Fruit fly (Drosophila melanogaster) whole organism, embryonic: ENCODE measurements around the gene CecB.
A peak's percentile ranks its signal among the peaks of the same experiment; 100 is the strongest.

Source experiments
- B-H1 ChIP-seq: fragments of 200-800 bp; sonication (Bioruptor generic); IDR thresholded peaks from 3 replicates; pipeline ENCODE4 v1.3.6; 2022; ENCODE audit warnings: missing biosample characterization, missing genetic modification characterization
- Blimp-1 ChIP-seq: fragments of 200-800 bp; sonication (Bioruptor generic); optimal IDR thresholded peaks from 3 replicates; lab custom pipeline; 2018; ENCODE audit warnings: missing biosample characterization, missing genetic modification characterization, mild to moderate bottlenecking, moderate library complexity, missing genetic modification reagents
- BtbVII ChIP-seq: fragments of 200-800 bp; sonication (Bioruptor generic); optimal IDR thresholded peaks from 3 replicates; lab custom pipeline; 2017; ENCODE audit warnings: missing biosample characterization, mild to moderate bottlenecking, missing genetic modification characterization
- CG11398 ChIP-seq: fragments of 200-800 bp; sonication (Bioruptor generic); optimal IDR thresholded peaks from 2 replicates; lab custom pipeline; 2016; ENCODE audit warnings: missing biosample characterization, missing genetic modification characterization
- CG11504 ChIP-seq: fragments of 200-800 bp; sonication (Bioruptor generic); optimal IDR thresholded peaks from 3 replicates; lab custom pipeline; 2019; ENCODE audit warnings: missing biosample characterization, mild to moderate bottlenecking, missing genetic modification characterization, moderate library complexity
- CG12071 ChIP-seq: fragments of 200-800 bp; sonication (Bioruptor generic); optimal IDR thresholded peaks from 3 replicates; lab custom pipeline; 2018; ENCODE audit warnings: missing biosample characterization, mild to moderate bottlenecking, missing genetic modification characterization
- CG12659 ChIP-seq: fragments of 200-800 bp; sonication (Bioruptor generic); optimal IDR thresholded peaks from 3 replicates; lab custom pipeline; 2017; ENCODE audit warnings: mild to moderate bottlenecking, missing biosample characterization, missing genetic modification reagents, missing genetic modification characterization
- CG14965 ChIP-seq: fragments of 200-800 bp; sonication (Bioruptor generic); optimal IDR thresholded peaks from 2 replicates; lab custom pipeline; 2016; ENCODE audit warnings: missing biosample characterization, missing genetic modification characterization, borderline replicate concordance
- CG16779 ChIP-seq: fragments of 200-800 bp; sonication (Bioruptor generic); IDR thresholded peaks from 2 replicates; pipeline ENCODE4 v1.3.6; 2022; ENCODE audit warnings: missing biosample characterization, missing genetic modification characterization
- CG17186 ChIP-seq: fragments of 200-800 bp; sonication (Bioruptor generic); optimal IDR thresholded peaks from 3 replicates; lab custom pipeline; 2017; ENCODE audit warnings: missing biosample characterization, missing genetic modification reagents, missing genetic modification characterization
- CG17568 ChIP-seq: fragments of 200-800 bp; sonication (Bioruptor generic); optimal IDR thresholded peaks from 2 replicates; lab custom pipeline; 2018; ENCODE audit warnings: missing biosample characterization, mild to moderate bottlenecking, missing genetic modification characterization, moderate library complexity
- CG2678 ChIP-seq: fragments of 200-800 bp; sonication (Bioruptor generic); optimal IDR thresholded peaks from 3 replicates; lab custom pipeline; 2019; ENCODE audit warnings: missing biosample characterization, mild to moderate bottlenecking, missing genetic modification characterization, moderate library complexity
- CG3163 ChIP-seq: fragments of 200-800 bp; sonication (Bioruptor generic); optimal IDR thresholded peaks from 3 replicates; lab custom pipeline; 2016; ENCODE audit warnings: missing biosample characterization, missing genetic modification characterization
- CG4360 ChIP-seq: fragments of 200-800 bp; sonication (Bioruptor generic); IDR thresholded peaks from 2 replicates; pipeline ENCODE4 v1.3.6; 2022; ENCODE audit warnings: missing biosample characterization, missing genetic modification characterization
- CG43689 ChIP-seq: fragments of 200-800 bp; sonication (Bioruptor generic); IDR thresholded peaks from 2 replicates; pipeline ENCODE4 v1.3.6; 2022; ENCODE audit warnings: missing biosample characterization, missing genetic modification characterization
- CG6689 ChIP-seq: fragments of 200-800 bp; sonication (Bioruptor generic); IDR thresholded peaks from 2 replicates; pipeline ENCODE4 v1.3.6; 2022; ENCODE audit warnings: missing biosample characterization, missing genetic modification characterization
- Deaf1 ChIP-seq: fragments of 200-800 bp; optimal IDR thresholded peaks from 3 replicates; lab custom pipeline; 2019; ENCODE audit warnings: missing biosample characterization, mild to moderate bottlenecking, missing genetic modification characterization, moderate library complexity
- Dip3 ChIP-seq: fragments of 200-800 bp; sonication (Bioruptor generic); optimal IDR thresholded peaks from 3 replicates; lab custom pipeline; 2016; ENCODE audit warnings: missing biosample characterization, missing genetic modification characterization
- HLH3B ChIP-seq: fragments of 200-800 bp; sonication (Bioruptor generic); IDR thresholded peaks from 2 replicates; pipeline ENCODE4 v1.3.6; 2022; ENCODE audit warnings: missing biosample characterization, missing genetic modification characterization
- HmgZ ChIP-seq: fragments of 200-800 bp; sonication (Bioruptor generic); optimal IDR thresholded peaks from 2 replicates; lab custom pipeline; 2018; ENCODE audit warnings: missing biosample characterization, mild to moderate bottlenecking, missing genetic modification characterization
- MESR4 ChIP-seq: fragments of 200-800 bp; sonication (Bioruptor generic); optimal IDR thresholded peaks from 2 replicates; lab custom pipeline; 2018; ENCODE audit warnings: missing biosample characterization, mild to moderate bottlenecking, missing genetic modification characterization, moderate library complexity
- Mrtf ChIP-seq: fragments of 200-800 bp; sonication (Bioruptor generic); IDR thresholded peaks from 3 replicates; pipeline ENCODE4 v1.3.6; 2022; ENCODE audit warnings: missing biosample characterization, missing genetic modification characterization
- Nf-YA ChIP-seq: fragments of 200-800 bp; sonication (Bioruptor generic); IDR thresholded peaks from 2 replicates; pipeline ENCODE4 v1.3.6; 2022; ENCODE audit warnings: missing biosample characterization, missing genetic modification characterization
- Oaz ChIP-seq: fragments of 200-800 bp; sonication (Bioruptor generic); IDR thresholded peaks from 2 replicates; pipeline ENCODE4 v1.3.6; 2022; ENCODE audit warnings: missing biosample characterization, missing genetic modification characterization
- Poxn ChIP-seq: fragments of 200-800 bp; sonication (Bioruptor generic); IDR thresholded peaks from 2 replicates; pipeline ENCODE4 v1.3.6; 2022; ENCODE audit warnings: missing biosample characterization, missing genetic modification characterization
- Side ChIP-seq: fragments of 200-800 bp; sonication (Bioruptor generic); optimal IDR thresholded peaks from 2 replicates; lab custom pipeline; 2016; ENCODE audit warnings: missing biosample characterization, missing genetic modification characterization
- Six4 ChIP-seq: fragments of 200-800 bp; sonication (Bioruptor generic); optimal IDR thresholded peaks from 2 replicates; lab custom pipeline; 2016; ENCODE audit warnings: missing biosample characterization, missing genetic modification characterization
- amos ChIP-seq: fragments of 200-800 bp; sonication (Bioruptor generic); IDR thresholded peaks from 2 replicates; pipeline ENCODE4 v1.3.6; 2022; ENCODE audit warnings: missing biosample characterization, missing genetic modification characterization; ENCODE audit not compliant: partially characterized antibody
- btn ChIP-seq: fragments of 200-800 bp; sonication (Bioruptor generic); optimal IDR thresholded peaks from 2 replicates; lab custom pipeline; 2016; ENCODE audit warnings: missing biosample characterization, missing genetic modification characterization
- cas ChIP-seq: fragments of 200-800 bp; sonication (Bioruptor generic); IDR thresholded peaks from 2 replicates; pipeline ENCODE4 v1.3.6; 2022; ENCODE audit warnings: missing biosample characterization, missing genetic modification characterization
- caup ChIP-seq: fragments of 200-800 bp; sonication (Bioruptor generic); optimal IDR thresholded peaks from 3 replicates; lab custom pipeline; 2017; ENCODE audit warnings: missing biosample characterization, mild to moderate bottlenecking, missing genetic modification characterization, moderate library complexity; ENCODE audit not compliant: severe bottlenecking
- dmrt99B ChIP-seq: fragments of 200-800 bp; sonication (Bioruptor generic); optimal IDR thresholded peaks from 2 replicates; lab custom pipeline; 2018; ENCODE audit warnings: missing biosample characterization, mild to moderate bottlenecking, missing genetic modification characterization, moderate library complexity
- dpn ChIP-seq, 2 experiments: fragments of 200-800 bp; sonication (Bioruptor generic); optimal IDR thresholded peaks; 3 replicates each; lab custom pipeline; 2016; ENCODE audit warnings: missing biosample characterization in 2 of 2, missing genetic modification characterization in 2 of 2
- gce ChIP-seq: fragments of 200-800 bp; sonication (Bioruptor generic); IDR thresholded peaks from 3 replicates; pipeline ENCODE4 v1.3.6; 2022; ENCODE audit warnings: missing biosample characterization, missing genetic modification characterization
- gcm2 ChIP-seq: fragments of 200-800 bp; sonication (Bioruptor generic); optimal IDR thresholded peaks from 2 replicates; lab custom pipeline; 2016; ENCODE audit warnings: missing biosample characterization, missing genetic modification characterization
- grn ChIP-seq: fragments of 200-800 bp; sonication (Bioruptor generic); optimal IDR thresholded peaks from 3 replicates; lab custom pipeline; 2017; ENCODE audit warnings: missing biosample characterization, missing genetic modification characterization
- hkb ChIP-seq, 2 experiments: fragments of 200-800 bp in 1 of 2; fragments of >200 bp in 1 of 2; sonication (Bioruptor generic) in 1 of 2; IDR thresholded peaks in 1 of 2; optimal IDR thresholded peaks in 1 of 2; 2 replicates each; pipeline versions ENCODE4 v1.3.6 to Lab custom; 2017 to 2022; ENCODE audit warnings: missing biosample characterization in 1 of 2, missing genetic modification characterization in 1 of 2
- klu ChIP-seq: fragments of 200-800 bp; sonication (Bioruptor generic); IDR thresholded peaks from 2 replicates; pipeline ENCODE4 v1.3.6; 2022; ENCODE audit warnings: missing biosample characterization, missing genetic modification characterization
- kni ChIP-seq: fragments of 200-800 bp; sonication (Bioruptor generic); optimal IDR thresholded peaks from 3 replicates; lab custom pipeline; 2017; ENCODE audit warnings: mild to moderate bottlenecking, missing biosample characterization, missing genetic modification reagents, missing genetic modification characterization
- lbe ChIP-seq: fragments of 200-800 bp; sonication (Bioruptor generic); optimal IDR thresholded peaks from 2 replicates; lab custom pipeline; 2016; ENCODE audit warnings: missing biosample characterization, mild to moderate bottlenecking, missing genetic modification characterization
- nerfin-2 ChIP-seq: fragments of 200-800 bp; sonication (Bioruptor generic); IDR thresholded peaks from 2 replicates; pipeline ENCODE4 v1.3.6; 2022; ENCODE audit warnings: missing biosample characterization, missing genetic modification characterization; ENCODE audit not compliant: partially characterized antibody
- peb ChIP-seq: fragments of 200-800 bp; sonication (Bioruptor generic); IDR thresholded peaks from 2 replicates; pipeline ENCODE4 v1.3.6; 2022; ENCODE audit warnings: missing biosample characterization, missing genetic modification characterization
- pho ChIP-seq: fragments of 200-800 bp; sonication (Bioruptor generic); optimal IDR thresholded peaks from 2 replicates; lab custom pipeline; 2016; ENCODE audit warnings: missing biosample characterization, missing genetic modification characterization
- repo ChIP-seq: fragments of 200-800 bp; sonication (Bioruptor generic); optimal IDR thresholded peaks from 2 replicates; lab custom pipeline; 2016; ENCODE audit warnings: missing biosample characterization, missing genetic modification characterization
- sd ChIP-seq: fragments of 200-800 bp; sonication (Bioruptor generic); optimal IDR thresholded peaks from 3 replicates; lab custom pipeline; 2018; ENCODE audit warnings: missing biosample characterization, mild to moderate bottlenecking, missing genetic modification characterization, moderate library complexity
- tap ChIP-seq: fragments of 200-800 bp; optimal IDR thresholded peaks from 3 replicates; lab custom pipeline; 2019; ENCODE audit warnings: missing biosample characterization, mild to moderate bottlenecking, missing genetic modification characterization, moderate library complexity
- toy ChIP-seq: fragments of 200-800 bp; sonication (Bioruptor generic); IDR thresholded peaks from 2 replicates; pipeline ENCODE4 v1.3.6; 2022; ENCODE audit warnings: missing biosample characterization, missing genetic modification characterization
- zen ChIP-seq: fragments of 200-800 bp; sonication (Bioruptor generic); optimal IDR thresholded peaks from 3 replicates; lab custom pipeline; 2018; ENCODE audit warnings: missing biosample characterization, mild to moderate bottlenecking, missing genetic modification characterization, moderate library complexity

CecB gene

DNA sequence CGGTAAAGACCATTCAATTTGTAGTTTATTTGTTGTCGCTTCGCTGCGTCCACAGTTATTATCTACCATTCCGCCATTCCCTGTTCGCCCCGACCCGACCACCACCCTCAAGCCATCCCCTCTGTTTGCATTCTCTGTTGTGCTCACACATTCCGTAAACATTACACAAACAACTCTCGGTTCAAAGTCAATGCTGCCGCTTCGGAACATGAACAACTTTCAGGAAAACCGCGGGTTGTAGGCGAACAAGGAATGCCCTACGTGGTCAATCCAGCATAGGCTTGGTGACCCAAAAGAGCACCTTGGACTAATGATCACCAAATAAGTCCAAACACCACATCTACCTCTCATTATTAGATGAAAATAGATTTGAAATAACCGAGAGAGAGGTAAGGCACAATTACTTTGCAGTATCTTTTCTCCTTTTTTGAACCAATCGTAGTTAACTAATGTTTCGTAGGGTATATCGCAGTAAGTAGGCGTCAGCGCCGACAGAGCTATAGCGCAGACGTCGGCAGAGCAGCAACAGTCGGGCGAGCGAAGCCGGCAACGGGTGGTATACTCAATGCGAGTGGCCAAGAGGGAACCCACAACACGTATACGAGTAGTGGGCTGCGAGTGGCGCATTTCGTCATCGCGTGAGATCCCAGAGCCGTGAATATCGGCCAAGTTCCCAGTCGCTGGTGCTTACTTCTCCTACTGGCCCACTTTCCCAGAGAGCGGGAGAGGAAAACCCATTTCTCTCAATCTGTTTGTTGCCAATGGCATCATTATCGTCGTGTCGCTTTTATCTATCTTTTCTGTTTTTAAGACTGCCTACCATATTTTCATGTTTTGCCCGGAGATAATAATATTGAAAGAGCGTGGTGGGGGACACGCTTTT lies 10.3 kb downstream of the CecB start (continued):
- peak; percentile 78 for TF ChIP-seq grn (GFP tag; lab: Kevin White, UChicago)
- TF ChIP-seq gce (GFP tag; lab: Robert Waterston, UW): peak; percentile 86
- TF ChIP-seq BtbVII (GFP tag; lab: Kevin White, UChicago): peak; percentile 96
- TF ChIP-seq klu (GFP tag; lab: Robert Waterston, UW): peak; percentile 91
- TF ChIP-seq Side (GFP tag; lab: Kevin White, UChicago): peak; percentile 99
- TF ChIP-seq CG12071 (GFP tag; lab: Kevin White, UChicago): peak; percentile 96
- peak; percentile 77 for TF ChIP-seq toy (GFP tag; lab: Robert Waterston, UW)
- no peak for TF ChIP-seq lbe (GFP tag; lab: Kevin White, UChicago)
- peak; percentile 95 for TF ChIP-seq pho (GFP tag; lab: Kevin White, UChicago)
- peak; percentile 80 for TF ChIP-seq CG3163 (GFP tag; lab: Kevin White, UChicago)
- peak; percentile 98 for TF ChIP-seq repo (GFP tag; lab: Kevin White, UChicago)
- peak; percentile 96 to 99 for TF ChIP-seq dpn (GFP tag; optimal IDR thresholded peaks at IDR 0.05; lab: Kevin White, UChicago)
- TF ChIP-seq tap (tag; lab: Kevin White, UChicago): peak; percentile 95
- peak; percentile 90 for TF ChIP-seq CG16779 (GFP tag; lab: Robert Waterston, UW)
- TF ChIP-seq sd (tag; lab: Kevin White, UChicago): peak; percentile 96
- peak; percentile 95 for TF ChIP-seq CG6689 (GFP tag; lab: Robert Waterston, UW)
- peak; percentile 97 for TF ChIP-seq btn (GFP tag; lab: Kevin White, UChicago)
- peak; percentile 92 for TF ChIP-seq CG14965 (GFP tag; lab: Kevin White, UChicago)
- peak; percentile 66 for TF ChIP-seq gcm2 (GFP tag; lab: Kevin White, UChicago)
- peak; percentile 38; the same call in 1 of the 2 replicates for TF ChIP-seq amos
- TF ChIP-seq CG17568 (GFP tag; lab: Kevin White, UChicago): peak; percentile 74
- peak; percentile 84 for TF ChIP-seq B-H1
- TF ChIP-seq Dip3 (GFP tag; lab: Kevin White, UChicago): peak; percentile 98
- TF ChIP-seq CG4360: peak; percentile 18; the same call in 1 of the 2 replicates
- TF ChIP-seq Poxn (GFP tag; lab: Robert Waterston, UW): peak; percentile 74; the same call in 1 of the 2 replicates
- TF ChIP-seq Nf-YA (GFP tag; lab: Robert Waterston, UW): peak; percentile 96
- no peak for TF ChIP-seq MESR4 (GFP tag; lab: Kevin White, UChicago)
- peak; percentile 92 for TF ChIP-seq CG43689 (GFP tag; lab: Robert Waterston, UW)
- TF ChIP-seq CG12659 (GFP tag; lab: Kevin White, UChicago): peak; percentile 90
- TF ChIP-seq HLH3B (GFP tag; lab: Robert Waterston, UW): peak; percentile 97
- TF ChIP-seq CG2678 (tag; lab: Kevin White, UChicago): peak; percentile 98
- peak; percentile 70 for TF ChIP-seq cas (GFP tag; lab: Robert Waterston, UW)
- no peak for TF ChIP-seq hkb (optimal IDR thresholded peaks at IDR 0.05; lab: Kevin White, UChicago)
- TF ChIP-seq hkb (GFP tag; IDR thresholded peaks at IDR 0.05; lab: Robert Waterston, UW): peak; percentile 99
- TF ChIP-seq CG11504 (tag; lab: Kevin White, UChicago): peak; percentile 97
- peak; percentile 93 for TF ChIP-seq CG11398
- peak; percentile 96 for TF ChIP-seq caup (GFP tag; lab: Kevin White, UChicago)
- peak; percentile 97 for TF ChIP-seq dmrt99B (tag; lab: Kevin White, UChicago)
- TF ChIP-seq Mrtf: peak; percentile 90
- TF ChIP-seq Blimp-1 (GFP tag; lab: Kevin White, UChicago): peak; percentile 96
- TF ChIP-seq peb (GFP tag; lab: Robert Waterston, UW): peak; percentile 83; the same call in 1 of the 2 replicates
- peak; percentile 94 for TF ChIP-seq HmgZ (tag; lab: Kevin White, UChicago)
- peak; percentile 94 for TF ChIP-seq Oaz (GFP tag; lab: Robert Waterston, UW)
- TF ChIP-seq zen (tag; lab: Kevin White, UChicago): peak; percentile 90
- peak; percentile 83 for TF ChIP-seq Deaf1 (tag; lab: Kevin White, UChicago)
- TF ChIP-seq nerfin-2: no peak
- TF ChIP-seq Six4 (GFP tag; lab: Kevin White, UChicago): peak; percentile 97
- peak; percentile 89 for TF ChIP-seq CG17186 (GFP tag; lab: Kevin White, UChicago)
- TF ChIP-seq kni (GFP tag; lab: Kevin White, UChicago): peak; percentile 90
